Fruit fly (Drosophila melanogaster): Measurements from ENCODE around the gene spz5.

spz5 gene

DNA sequence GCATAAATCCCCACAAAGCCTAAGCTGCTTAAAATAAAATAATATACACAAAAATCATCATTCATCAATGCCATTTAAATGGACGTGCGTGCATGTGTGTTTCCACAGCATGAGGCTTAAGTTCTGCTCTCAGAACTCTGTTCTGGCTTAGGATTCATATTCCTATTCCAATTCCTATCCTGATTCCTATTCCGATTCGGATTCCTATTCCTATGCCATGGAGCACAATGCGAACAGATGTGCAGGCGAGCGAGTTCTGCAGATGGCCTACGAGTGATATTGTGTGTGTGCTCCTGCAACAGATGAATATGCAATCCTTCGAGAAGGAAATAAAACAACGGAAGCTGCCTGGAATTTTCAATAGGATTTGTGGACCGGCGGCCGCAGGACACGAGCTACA, 27.5 kb downstream of the spz5 start:
- TF ChIP-seq ttk (optimal IDR thresholded peaks at IDR 0.05) (no peak), psq (optimal IDR thresholded peaks at IDR 0.05) (no peak), Sin3A (optimal IDR thresholded peaks at IDR 0.05) (no peak), Myc (optimal IDR thresholded peaks at IDR 0.05) (no peak)

DNA sequence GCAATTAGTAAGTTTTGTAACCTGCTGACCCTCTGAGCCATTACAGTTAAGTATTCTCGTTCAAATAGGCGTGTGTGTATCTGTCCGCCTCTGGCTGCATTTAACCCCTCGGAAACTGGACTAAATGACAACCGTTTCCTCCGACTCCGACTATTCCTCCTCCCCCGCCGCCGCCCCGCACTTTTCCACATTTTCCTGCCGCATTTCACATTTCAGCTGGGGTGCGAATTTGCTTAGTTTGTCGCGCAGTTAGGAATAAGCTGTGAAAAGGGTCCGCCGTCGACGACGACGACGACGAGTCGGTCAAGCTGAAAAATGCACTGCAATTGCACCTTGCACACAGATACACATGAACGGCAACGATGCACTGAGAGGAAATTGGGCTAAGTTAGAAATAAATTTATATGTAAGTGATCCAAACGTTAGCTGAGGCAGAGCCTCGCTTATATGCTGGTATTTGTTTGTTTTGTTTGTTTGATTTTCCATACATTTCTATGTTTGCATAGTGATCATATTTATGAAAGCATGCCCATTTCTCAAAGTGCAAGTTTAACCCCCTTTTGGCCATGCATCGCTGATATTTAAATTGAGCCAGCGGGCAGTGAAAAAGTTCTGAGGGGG, 29.9 kb downstream of the spz5 start:
- no peak for TF ChIP-seq Sin3A (optimal IDR thresholded peaks at IDR 0.05)
- TF ChIP-seq Myc (optimal IDR thresholded peaks at IDR 0.05), result no peak

DNA sequence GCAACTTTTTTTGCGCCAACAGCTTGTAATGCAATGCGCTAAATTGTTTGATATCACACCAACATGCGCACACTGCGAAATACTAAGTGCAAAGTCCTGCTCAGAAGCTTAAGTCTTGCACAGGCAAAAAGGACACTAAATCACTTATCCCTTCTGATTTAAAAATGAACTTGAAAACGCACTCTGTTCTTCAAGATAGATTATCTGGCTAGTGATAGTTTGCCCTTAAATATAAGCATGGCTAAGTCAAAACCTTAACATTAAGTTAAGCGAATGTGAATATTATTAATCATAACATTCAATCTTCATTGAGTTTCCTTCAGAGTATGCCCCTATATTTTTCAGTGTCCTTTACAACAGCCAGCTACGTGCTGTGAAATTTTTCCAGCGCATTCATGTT, 31.9 kb downstream of the spz5 start:
- TF ChIP-seq insv (optimal IDR thresholded peaks at IDR 0.05) (no peak), Myc (optimal IDR thresholded peaks at IDR 0.05) (no peak), psq (optimal IDR thresholded peaks at IDR 0.05) (no peak), Sin3A (optimal IDR thresholded peaks at IDR 0.05) (no peak), ttk (optimal IDR thresholded peaks at IDR 0.05) (no peak), h (optimal IDR thresholded peaks at IDR 0.05) (no peak)

DNA sequence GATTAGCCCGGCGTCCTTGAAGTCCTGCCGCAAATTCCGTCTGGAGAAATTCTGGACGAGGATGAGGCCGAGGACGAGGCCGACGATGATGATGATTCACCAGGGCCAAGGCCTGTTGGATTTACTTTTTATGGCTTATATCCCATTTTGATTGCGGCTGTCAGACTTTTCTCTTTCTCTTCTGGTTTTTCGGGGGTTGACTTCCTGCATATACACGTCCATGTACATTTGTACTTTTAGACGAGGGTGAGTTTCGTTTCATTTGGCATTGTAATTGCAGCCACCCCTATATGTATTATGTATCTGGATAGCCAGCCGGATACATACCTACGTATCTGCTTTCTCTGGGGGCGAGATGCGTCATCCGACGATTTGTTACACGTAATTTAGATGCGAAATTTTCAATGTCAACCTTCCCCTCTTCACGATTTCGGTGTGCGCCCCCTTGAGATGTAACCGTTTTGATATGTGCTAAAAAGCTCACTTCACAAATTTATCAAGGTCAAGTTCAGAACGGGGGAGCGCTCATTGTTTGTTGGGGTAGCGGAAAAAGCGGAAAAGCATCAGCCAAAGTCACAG, 36.5 kb downstream of the spz5 start:
- TF ChIP-seq psq (optimal IDR thresholded peaks at IDR 0.05), result no peak

DNA sequence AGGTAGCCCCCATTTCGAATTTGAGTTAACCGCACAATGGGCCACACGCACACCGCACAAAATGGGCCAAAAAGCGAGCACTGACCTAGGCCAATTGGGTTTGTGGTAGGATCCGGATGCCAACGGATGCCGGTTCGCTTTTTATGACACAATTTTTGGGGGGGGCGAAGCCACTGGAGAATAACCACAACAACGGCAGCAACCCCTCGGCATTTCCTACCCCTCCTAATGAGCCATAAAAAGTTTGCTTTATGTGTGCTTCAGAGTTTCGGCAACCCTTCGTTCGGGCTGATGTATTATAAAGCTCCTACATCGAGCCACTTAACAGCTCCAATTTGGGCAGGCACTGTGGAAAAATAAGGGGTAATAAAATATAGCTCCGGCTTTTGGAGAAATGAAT, 37.3 kb downstream of the spz5 start:
- no peak for TF ChIP-seq psq (optimal IDR thresholded peaks at IDR 0.05)
- no peak for TF ChIP-seq Sin3A (optimal IDR thresholded peaks at IDR 0.05)
- no peak for TF ChIP-seq h (optimal IDR thresholded peaks at IDR 0.05)
- no peak for TF ChIP-seq insv (optimal IDR thresholded peaks at IDR 0.05)
- no peak for TF ChIP-seq Myc (optimal IDR thresholded peaks at IDR 0.05)
- TF ChIP-seq ttk (optimal IDR thresholded peaks at IDR 0.05), result no peak

DNA sequence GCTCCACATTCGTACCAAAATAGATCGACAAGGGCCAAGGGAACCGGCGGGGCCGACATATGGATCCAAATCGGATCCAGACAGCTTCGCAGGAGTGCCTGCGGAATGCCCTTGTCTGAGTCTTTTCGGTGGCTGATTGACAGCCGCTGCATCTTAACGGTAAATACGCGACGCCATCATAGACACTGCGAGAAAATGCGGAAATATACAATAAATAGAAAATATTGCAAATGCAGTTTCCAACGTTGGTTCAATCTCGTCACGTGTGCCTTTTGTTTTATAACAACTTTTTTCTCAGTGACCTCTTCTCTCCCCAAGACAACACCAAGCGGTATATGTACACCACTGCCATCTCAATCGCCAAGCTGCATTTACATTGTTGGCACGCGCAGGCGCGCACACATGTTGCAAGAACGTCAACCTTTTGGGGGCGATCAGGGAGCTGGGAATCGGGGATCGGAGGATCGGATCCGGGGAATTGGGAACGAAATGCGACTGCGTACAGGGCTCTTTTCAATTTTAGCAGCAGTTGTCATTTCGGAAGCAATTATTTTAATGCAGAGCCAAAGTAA, 39.1 kb downstream of the spz5 start:
- TF ChIP-seq psq (optimal IDR thresholded peaks at IDR 0.05), result no peak
- no peak for TF ChIP-seq Sin3A (optimal IDR thresholded peaks at IDR 0.05)
- no peak for TF ChIP-seq h (optimal IDR thresholded peaks at IDR 0.05)
- TF ChIP-seq Myc (optimal IDR thresholded peaks at IDR 0.05), result no peak
- no peak for TF ChIP-seq ttk (optimal IDR thresholded peaks at IDR 0.05)
- TF ChIP-seq insv (optimal IDR thresholded peaks at IDR 0.05), result no peak

DNA sequence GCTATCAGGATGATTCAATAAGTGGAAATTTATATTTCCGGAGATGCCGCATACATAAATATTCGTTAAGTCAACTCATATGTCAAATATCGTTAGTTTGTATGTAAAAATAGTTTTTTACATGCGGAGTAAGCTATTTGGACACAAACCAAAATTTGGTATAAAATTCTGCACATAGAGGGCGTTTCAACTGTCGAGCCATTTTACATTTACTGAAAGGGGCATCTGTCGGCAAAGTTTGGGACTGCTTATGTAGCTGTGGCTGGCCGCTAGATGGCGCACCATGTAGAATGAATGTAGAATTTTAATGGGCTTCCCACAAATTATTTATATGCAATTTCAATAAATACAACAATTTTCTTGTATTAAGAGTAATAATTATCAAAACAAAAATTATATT, 40.2 kb downstream of the spz5 start:
- no peak for TF ChIP-seq h (optimal IDR thresholded peaks at IDR 0.05)
- no peak for TF ChIP-seq insv (optimal IDR thresholded peaks at IDR 0.05)
- no peak for TF ChIP-seq psq (optimal IDR thresholded peaks at IDR 0.05)
- TF ChIP-seq Myc (optimal IDR thresholded peaks at IDR 0.05), result no peak
- TF ChIP-seq ttk (optimal IDR thresholded peaks at IDR 0.05), result no peak
- TF ChIP-seq Sin3A (optimal IDR thresholded peaks at IDR 0.05), result no peak

DNA sequence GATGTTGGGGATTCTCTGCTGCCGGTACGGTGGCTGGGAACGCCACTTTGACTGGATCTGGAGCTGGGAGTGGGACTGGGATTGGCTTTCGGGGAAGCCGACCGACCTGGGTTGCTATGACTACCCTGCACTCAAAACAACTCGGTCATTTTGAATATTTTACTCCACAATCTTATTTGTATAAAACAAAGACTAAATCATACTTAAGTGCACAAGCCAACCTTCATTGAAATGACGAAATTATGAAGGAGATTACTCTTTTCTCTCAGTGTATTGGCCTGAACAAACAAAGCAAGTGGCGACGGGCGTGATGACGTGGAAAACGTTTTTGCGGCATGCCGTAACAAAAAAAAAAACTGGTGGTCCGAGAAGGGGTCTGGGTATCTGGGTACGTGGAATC, 41.0 kb downstream of the spz5 start:
- no peak for TF ChIP-seq psq (optimal IDR thresholded peaks at IDR 0.05)
- TF ChIP-seq Sin3A (optimal IDR thresholded peaks at IDR 0.05), result no peak
- no peak for TF ChIP-seq ttk (optimal IDR thresholded peaks at IDR 0.05)
- TF ChIP-seq Myc (optimal IDR thresholded peaks at IDR 0.05), result no peak
- no peak for TF ChIP-seq insv (optimal IDR thresholded peaks at IDR 0.05)
- no peak for TF ChIP-seq h (optimal IDR thresholded peaks at IDR 0.05)

DNA sequence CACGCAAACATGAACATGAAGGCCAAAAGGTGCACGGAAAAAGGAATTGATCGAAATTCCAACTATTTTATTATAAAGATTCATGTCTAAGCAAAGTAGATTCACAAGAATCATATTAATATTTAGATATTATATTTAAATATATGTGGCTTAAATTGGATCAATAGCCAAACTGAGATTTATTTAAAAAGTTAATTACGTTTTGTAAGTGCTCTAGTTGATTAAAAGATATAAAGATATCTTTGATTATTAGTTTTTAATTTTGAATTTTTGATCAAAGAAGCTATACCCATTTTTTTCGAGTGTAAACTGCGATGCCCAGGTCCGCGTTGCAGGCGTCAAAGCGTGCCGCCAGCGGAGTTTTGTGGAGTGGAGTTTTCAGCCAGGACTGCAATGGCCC, 43.0 kb downstream of the spz5 start:
- TF ChIP-seq Myc (optimal IDR thresholded peaks at IDR 0.05) (no peak), insv (optimal IDR thresholded peaks at IDR 0.05) (no peak), h (optimal IDR thresholded peaks at IDR 0.05) (no peak), Sin3A (optimal IDR thresholded peaks at IDR 0.05) (no peak), psq (optimal IDR thresholded peaks at IDR 0.05) (no peak), ttk (optimal IDR thresholded peaks at IDR 0.05) (no peak)

DNA sequence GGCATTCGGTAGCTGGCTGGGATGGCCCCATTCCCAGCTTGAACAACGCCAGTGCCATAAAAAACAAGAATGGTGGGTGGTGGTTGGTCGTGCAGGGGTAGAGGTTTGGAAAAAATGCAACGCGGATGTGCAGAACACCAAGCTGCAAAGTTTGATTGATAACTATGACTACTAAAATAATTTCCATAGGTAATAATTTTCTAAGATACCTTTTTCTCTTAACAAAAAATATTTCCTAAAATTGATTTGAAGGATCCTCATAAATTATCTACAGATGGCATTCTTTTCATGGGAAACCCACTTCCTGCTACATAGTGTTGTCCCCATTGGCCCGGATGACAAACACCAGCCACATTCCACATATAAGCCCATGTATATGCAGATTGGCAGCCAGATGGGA, 43.7 kb downstream of the spz5 start:
- no peak for TF ChIP-seq psq (optimal IDR thresholded peaks at IDR 0.05)
- TF ChIP-seq insv (optimal IDR thresholded peaks at IDR 0.05), result no peak
- TF ChIP-seq h (optimal IDR thresholded peaks at IDR 0.05), result no peak
- TF ChIP-seq ttk (optimal IDR thresholded peaks at IDR 0.05), result no peak
- TF ChIP-seq Sin3A (optimal IDR thresholded peaks at IDR 0.05), result no peak
- no peak for TF ChIP-seq Myc (optimal IDR thresholded peaks at IDR 0.05)

DNA sequence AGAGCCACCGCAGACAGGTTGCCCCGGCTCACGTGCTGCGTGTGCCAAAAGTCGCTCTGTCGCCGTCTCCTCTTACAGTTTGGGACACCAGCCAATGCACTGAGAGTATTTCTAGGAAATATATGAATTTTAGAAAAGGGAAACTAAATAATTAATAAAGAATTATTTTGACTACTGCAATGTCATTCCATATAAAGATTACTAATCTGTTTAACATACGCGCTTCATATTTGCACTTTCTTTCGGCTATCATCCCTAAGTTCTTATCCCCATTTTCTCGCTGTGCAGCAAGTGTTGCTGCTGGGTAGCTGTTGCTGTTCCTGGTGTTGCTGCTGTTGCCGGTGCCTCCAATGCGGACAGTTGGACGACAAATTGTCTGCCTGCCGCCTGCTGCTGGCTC, 44.7 kb downstream of the spz5 start:
- TF ChIP-seq psq (optimal IDR thresholded peaks at IDR 0.05) (no peak), insv (optimal IDR thresholded peaks at IDR 0.05) (no peak), Sin3A (optimal IDR thresholded peaks at IDR 0.05) (no peak), Myc (optimal IDR thresholded peaks at IDR 0.05) (no peak), h (optimal IDR thresholded peaks at IDR 0.05) (no peak), ttk (optimal IDR thresholded peaks at IDR 0.05) (no peak)

DNA sequence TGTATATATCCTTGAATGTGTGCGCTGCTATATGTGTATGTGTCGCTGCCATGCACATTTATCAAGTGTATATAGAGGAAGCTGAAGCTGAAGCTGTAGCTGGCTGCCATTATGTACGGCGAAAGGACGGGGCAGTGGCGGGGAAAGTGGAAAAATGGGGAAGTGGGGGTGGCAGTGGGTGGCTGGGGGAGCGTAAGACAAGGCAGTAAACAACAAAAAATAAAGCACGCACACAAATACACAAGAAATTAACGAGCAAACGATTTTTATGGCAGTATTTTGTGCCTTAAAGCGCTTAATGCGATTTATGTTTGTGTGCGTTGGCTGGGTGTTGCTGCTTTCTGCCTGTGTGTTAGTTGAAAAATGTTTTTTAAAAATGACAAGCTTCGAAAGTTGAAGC, 46.3 kb downstream of the spz5 start:
- TF ChIP-seq psq (optimal IDR thresholded peaks at IDR 0.05) (no peak), Sin3A (optimal IDR thresholded peaks at IDR 0.05) (no peak), ttk (optimal IDR thresholded peaks at IDR 0.05) (no peak), Myc (optimal IDR thresholded peaks at IDR 0.05) (no peak), h (optimal IDR thresholded peaks at IDR 0.05) (no peak), insv (optimal IDR thresholded peaks at IDR 0.05) (no peak)

DNA sequence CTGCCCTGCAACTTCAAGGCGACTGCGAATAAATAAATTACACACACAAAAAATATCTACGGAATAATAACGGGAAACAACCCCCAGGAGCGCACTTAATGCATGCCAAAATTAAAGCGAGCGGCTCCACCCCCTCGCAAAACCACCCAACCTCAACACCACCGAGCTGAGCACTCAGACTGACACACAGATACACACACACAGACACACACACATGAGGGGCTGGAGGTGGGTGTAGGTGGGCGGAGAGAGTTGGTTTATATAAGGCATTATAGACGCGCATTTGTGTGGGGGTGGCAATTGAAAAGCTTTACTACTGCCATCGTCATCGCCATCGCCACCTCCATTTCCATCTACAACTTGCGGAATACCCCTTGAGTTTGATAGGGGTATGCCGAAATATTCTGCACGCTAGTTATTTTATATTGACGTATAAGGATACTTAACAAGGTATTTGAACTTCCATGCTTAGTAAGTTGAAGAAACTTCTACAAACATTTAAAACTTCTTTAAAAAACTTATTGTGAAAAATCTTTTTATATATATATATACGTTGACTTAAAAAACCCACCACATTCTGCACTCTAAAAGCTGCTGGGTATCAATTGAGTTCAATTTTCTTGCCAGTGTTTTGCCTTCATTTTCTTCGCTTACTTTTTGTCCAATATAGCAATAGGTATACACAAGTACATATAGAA, 46.9 kb downstream of the spz5 start:
- TF ChIP-seq psq (optimal IDR thresholded peaks at IDR 0.05), result no peak
- TF ChIP-seq insv (optimal IDR thresholded peaks at IDR 0.05), result no peak
- no peak for TF ChIP-seq Sin3A (optimal IDR thresholded peaks at IDR 0.05)
- TF ChIP-seq ttk (optimal IDR thresholded peaks at IDR 0.05), result no peak
- no peak for TF ChIP-seq Myc (optimal IDR thresholded peaks at IDR 0.05)
- TF ChIP-seq h (optimal IDR thresholded peaks at IDR 0.05), result no peak
